Fruit fly (Drosophila melanogaster) whole organism, embryonic: ENCODE data around the gene brm.

ENCODE experiments used
- Aef1 ChIP-seq: fragments of 200-800 bp; sonication (Bioruptor generic); IDR thresholded peaks from 3 replicates; pipeline ENCODE4 v1.3.6; 2022; ENCODE audit warnings: missing biosample characterization, missing genetic modification characterization
- BtbVII ChIP-seq: fragments of 200-800 bp; sonication (Bioruptor generic); optimal IDR thresholded peaks from 3 replicates; lab custom pipeline; 2017; ENCODE audit warnings: missing biosample characterization, mild to moderate bottlenecking, missing genetic modification characterization
- CG11560 ChIP-seq: fragments of 200-800 bp; sonication (Bioruptor generic); IDR thresholded peaks from 3 replicates; pipeline ENCODE4 v1.3.6; 2022; ENCODE audit warnings: missing biosample characterization, missing genetic modification characterization
- CG12219 ChIP-seq: fragments of 200-800 bp; sonication (Bioruptor generic); optimal IDR thresholded peaks from 3 replicates; lab custom pipeline; 2018; ENCODE audit warnings: missing biosample characterization, mild to moderate bottlenecking, missing genetic modification characterization
- CG12299 ChIP-seq: fragments of 200-800 bp; sonication (Bioruptor generic); optimal IDR thresholded peaks from 2 replicates; lab custom pipeline; 2018; ENCODE audit warnings: missing biosample characterization, mild to moderate bottlenecking, missing genetic modification characterization
- CG12659 ChIP-seq: fragments of 200-800 bp; sonication (Bioruptor generic); optimal IDR thresholded peaks from 3 replicates; lab custom pipeline; 2017; ENCODE audit warnings: mild to moderate bottlenecking, missing biosample characterization, missing genetic modification reagents, missing genetic modification characterization
- CG14014 ChIP-seq: fragments of 200-800 bp; sonication (Bioruptor generic); IDR thresholded peaks from 2 replicates; pipeline ENCODE4 v1.3.6; 2022; ENCODE audit warnings: missing biosample characterization, missing genetic modification characterization
- CG14441 ChIP-seq: fragments of 200-800 bp; sonication (Bioruptor generic); IDR thresholded peaks from 2 replicates; pipeline ENCODE4 v1.3.6; 2022; ENCODE audit warnings: missing biosample characterization, missing genetic modification characterization
- CG1529 ChIP-seq: fragments of 200-800 bp; sonication (Bioruptor generic); optimal IDR thresholded peaks from 3 replicates; lab custom pipeline; 2018; ENCODE audit warnings: missing biosample characterization, missing genetic modification characterization
- CG15514 ChIP-seq: fragments of 200-800 bp; sonication (Bioruptor generic); optimal IDR thresholded peaks from 3 replicates; lab custom pipeline; 2017; ENCODE audit warnings: missing biosample characterization, missing genetic modification characterization, mild to moderate bottlenecking, moderate library complexity, missing genetic modification reagents
- CG1602 ChIP-seq: fragments of 200-800 bp; sonication (Bioruptor generic); optimal IDR thresholded peaks from 3 replicates; lab custom pipeline; 2016; ENCODE audit warnings: missing biosample characterization, missing genetic modification characterization
- CG18599 ChIP-seq: fragments of 200-800 bp; sonication (Bioruptor generic); optimal IDR thresholded peaks from 3 replicates; lab custom pipeline; 2017; ENCODE audit warnings: missing biosample characterization, missing genetic modification characterization, mild to moderate bottlenecking, moderate library complexity, missing genetic modification reagents
- CG30020 ChIP-seq: fragments of 200-800 bp; optimal IDR thresholded peaks from 2 replicates; lab custom pipeline; 2019; ENCODE audit warnings: missing biosample characterization, mild to moderate bottlenecking, missing genetic modification characterization, moderate library complexity
- CG30403 ChIP-seq: fragments of 200-800 bp; sonication (Bioruptor generic); optimal IDR thresholded peaks from 3 replicates; lab custom pipeline; 2016; ENCODE audit warnings: missing biosample characterization, missing genetic modification characterization
- CG31224 ChIP-seq: fragments of 200-800 bp; sonication (Bioruptor generic); IDR thresholded peaks from 2 replicates; pipeline ENCODE4 v1.3.6; 2022; ENCODE audit warnings: missing biosample characterization, missing genetic modification characterization
- CG3281 ChIP-seq: fragments of 200-800 bp; sonication (Bioruptor generic); optimal IDR thresholded peaks from 3 replicates; lab custom pipeline; 2017; ENCODE audit warnings: missing biosample characterization, mild to moderate bottlenecking, missing genetic modification characterization
- CG3726 ChIP-seq: fragments of 200-800 bp; sonication (Bioruptor generic); IDR thresholded peaks from 3 replicates; pipeline ENCODE4, ENCODE4 v1.3.6; 2022; ENCODE audit warnings: missing biosample characterization, missing genetic modification characterization
- CG7357 ChIP-seq: fragments of 200-800 bp; sonication (Bioruptor generic); IDR thresholded peaks from 3 replicates; pipeline ENCODE4 v1.3.6; 2022; ENCODE audit warnings: missing biosample characterization, missing genetic modification characterization
- CG7372 ChIP-seq: fragments of 200-800 bp; sonication (Bioruptor generic); IDR thresholded peaks from 2 replicates; pipeline ENCODE4 v1.3.6; 2022; ENCODE audit warnings: missing biosample characterization, missing genetic modification characterization
- CG7839 ChIP-seq: fragments of 200-800 bp; sonication (Bioruptor generic); optimal IDR thresholded peaks from 3 replicates; lab custom pipeline; 2018; ENCODE audit warnings: missing biosample characterization, mild to moderate bottlenecking, missing genetic modification characterization, moderate library complexity
- CG7987 ChIP-seq: fragments of 200-800 bp; sonication (Bioruptor generic); optimal IDR thresholded peaks from 2 replicates; lab custom pipeline; 2018; ENCODE audit warnings: missing biosample characterization, mild to moderate bottlenecking, missing genetic modification characterization, moderate library complexity
- CG8944 ChIP-seq: fragments of 200-800 bp; sonication (Bioruptor generic); optimal IDR thresholded peaks from 3 replicates; lab custom pipeline; 2016; ENCODE audit warnings: missing biosample characterization, missing genetic modification characterization
- CG9609 ChIP-seq: fragments of 200-800 bp; sonication (Bioruptor generic); optimal IDR thresholded peaks from 3 replicates; lab custom pipeline; 2016; ENCODE audit warnings: missing biosample characterization, missing genetic modification characterization
- CG9817 ChIP-seq: fragments of 200-800 bp; sonication (Bioruptor generic); optimal IDR thresholded peaks from 2 replicates; lab custom pipeline; 2018; ENCODE audit warnings: missing biosample characterization, mild to moderate bottlenecking, missing genetic modification characterization, moderate library complexity
- CrebB ChIP-seq: fragments of 200-800 bp; sonication (Bioruptor generic); optimal IDR thresholded peaks from 3 replicates; lab custom pipeline; 2018; ENCODE audit warnings: missing biosample characterization, mild to moderate bottlenecking, missing genetic modification characterization
- Gug ChIP-seq: fragments of 200-800 bp; sonication (Bioruptor generic); IDR thresholded peaks from 4 replicates; pipeline ENCODE4 v1.3.6; 2022; ENCODE audit warnings: missing biosample characterization, missing genetic modification characterization
- Mad ChIP-seq: fragments of 200-800 bp; sonication (Bioruptor generic); optimal IDR thresholded peaks from 2 replicates; lab custom pipeline; 2016; ENCODE audit warnings: missing biosample characterization, missing genetic modification characterization
- Max ChIP-seq: fragments of 200-800 bp; sonication (Bioruptor generic); optimal IDR thresholded peaks from 2 replicates; lab custom pipeline; 2016; ENCODE audit warnings: missing biosample characterization, mild to moderate bottlenecking, missing genetic modification characterization
- NC2α ChIP-seq: fragments of 200-800 bp; sonication (Bioruptor generic); optimal IDR thresholded peaks from 2 replicates; lab custom pipeline; 2016; ENCODE audit warnings: missing biosample characterization, missing genetic modification characterization
- NK7.1 ChIP-seq: fragments of 200-800 bp; sonication (Bioruptor generic); optimal IDR thresholded peaks from 3 replicates; lab custom pipeline; 2016; ENCODE audit warnings: missing biosample characterization, missing genetic modification characterization
- Scr ChIP-seq: fragments of 200-800 bp; sonication (Bioruptor generic); IDR thresholded peaks from 2 replicates; pipeline ENCODE4 v1.3.6; 2022; ENCODE audit warnings: missing biosample characterization, missing genetic modification characterization; ENCODE audit not compliant: partially characterized antibody
- TFAM ChIP-seq: fragments of 200-800 bp; sonication (Bioruptor generic); optimal IDR thresholded peaks from 2 replicates; lab custom pipeline; 2017; ENCODE audit warnings: missing biosample characterization, missing genetic modification characterization, inconsistent platforms
- ab ChIP-seq: fragments of 200-800 bp; sonication (Bioruptor generic); optimal IDR thresholded peaks from 2 replicates; lab custom pipeline; 2016; ENCODE audit warnings: missing biosample characterization, missing genetic modification characterization
- al ChIP-seq: fragments of 200-800 bp; sonication (Bioruptor generic); IDR thresholded peaks from 2 replicates; pipeline ENCODE4 v1.3.6; 2022; ENCODE audit warnings: missing biosample characterization, missing genetic modification characterization
- aop ChIP-seq: fragments of 200-800 bp; sonication (Bioruptor generic); IDR thresholded peaks from 2 replicates; pipeline ENCODE4 v1.3.6; 2022; ENCODE audit warnings: missing biosample characterization, missing genetic modification characterization
- br ChIP-seq: fragments of >200 bp; optimal IDR thresholded peaks from 2 replicates; lab custom pipeline; 2017
- caup ChIP-seq: fragments of 200-800 bp; sonication (Bioruptor generic); optimal IDR thresholded peaks from 3 replicates; lab custom pipeline; 2017; ENCODE audit warnings: missing biosample characterization, mild to moderate bottlenecking, missing genetic modification characterization, moderate library complexity; ENCODE audit not compliant: severe bottlenecking
- ci ChIP-seq: fragments of 200-800 bp; sonication (Bioruptor generic); IDR thresholded peaks from 3 replicates; pipeline ENCODE4 v1.3.6; 2022; ENCODE audit warnings: missing biosample characterization, missing genetic modification characterization
- dati ChIP-seq: fragments of 200-800 bp; sonication (Bioruptor generic); IDR thresholded peaks from 2 replicates; pipeline ENCODE4 v1.3.6; 2022; ENCODE audit warnings: missing biosample characterization, missing genetic modification characterization
- fd3F ChIP-seq: fragments of 200-800 bp; sonication (Bioruptor generic); optimal IDR thresholded peaks from 2 replicates; lab custom pipeline; 2018; ENCODE audit warnings: missing biosample characterization, mild to moderate bottlenecking, missing genetic modification characterization, moderate library complexity
- gsb-n ChIP-seq: fragments of 200-800 bp; sonication (Bioruptor generic); optimal IDR thresholded peaks from 3 replicates; lab custom pipeline; 2018; ENCODE audit warnings: missing biosample characterization, mild to moderate bottlenecking, missing genetic modification characterization
- hth ChIP-seq: fragments of >200 bp; optimal IDR thresholded peaks from 2 replicates; lab custom pipeline; 2017; ENCODE audit warnings: inconsistent platforms
- insv ChIP-seq, 2 experiments: fragments of 200-800 bp; sonication (Bioruptor generic); optimal IDR thresholded peaks; 3 replicates each; lab custom pipeline; 2016 to 2018; ENCODE audit warnings: missing biosample characterization in 2 of 2, missing genetic modification characterization in 2 of 2
- lola ChIP-seq, 3 experiments: fragments of >200 bp in 2 of 3; fragments of 200-800 bp in 1 of 3; sonication (Bioruptor generic) in 1 of 3; optimal IDR thresholded peaks; 2 replicates each; lab custom pipeline; 2017 to 2019; ENCODE audit warnings: missing biosample characterization in 3 of 3, missing genetic modification characterization in 3 of 3, mild to moderate bottlenecking in 1 of 3, moderate library complexity in 1 of 3
- rib ChIP-seq: fragments of 200-800 bp; sonication (Bioruptor generic); IDR thresholded peaks from 2 replicates; pipeline ENCODE4 v1.3.6; 2022; ENCODE audit warnings: missing biosample characterization, missing genetic modification characterization
- ro ChIP-seq: fragments of 200-800 bp; sonication (Bioruptor generic); IDR thresholded peaks from 2 replicates; pipeline ENCODE4 v1.3.6; 2022; ENCODE audit warnings: missing biosample characterization, missing genetic modification characterization
- slbo ChIP-seq: fragments of 200-800 bp; sonication (Bioruptor generic); IDR thresholded peaks from 2 replicates; pipeline ENCODE4 v1.3.6; 2022; ENCODE audit warnings: missing biosample characterization, missing genetic modification characterization
- so ChIP-seq: fragments of 200-800 bp; sonication (Bioruptor generic); IDR thresholded peaks from 3 replicates; pipeline ENCODE4 v1.3.6; 2022; ENCODE audit warnings: missing biosample characterization, missing genetic modification characterization
- ttk ChIP-seq: fragments of 200-800 bp; sonication (Bioruptor generic); IDR thresholded peaks from 2 replicates; pipeline ENCODE4 v2.1.2; 2022; ENCODE audit warnings: missing biosample characterization, missing genetic modification characterization
- wdn ChIP-seq: fragments of 200-800 bp; sonication (Bioruptor generic); IDR thresholded peaks from 2 replicates; pipeline ENCODE4 v1.3.6; 2022; ENCODE audit warnings: missing biosample characterization, missing genetic modification characterization
- wek ChIP-seq: fragments of 200-800 bp; sonication (Bioruptor generic); optimal IDR thresholded peaks from 3 replicates; lab custom pipeline; 2018; ENCODE audit warnings: missing biosample characterization, mild to moderate bottlenecking, missing genetic modification characterization, moderate library complexity

The brm gene

dm6 chr3L:15982783-15983432 lies at the start of gene brm, which contains the start of gene Arl1 (continued):
- TF ChIP-seq wek (GFP tag; lab: Kevin White, UChicago) (peak; percentile 72), CG7357 (GFP tag; lab: Robert Waterston, UW) (peak; percentile 97), CrebB (peak; percentile 94), gsb-n (tag; lab: Kevin White, UChicago) (no peak), BtbVII (GFP tag; lab: Kevin White, UChicago) (peak; percentile 95), CG9817 (peak; percentile 99), NC2α (GFP tag; lab: Kevin White, UChicago) (no peak), CG14441 (peak; percentile 99), CG7372 (GFP tag; lab: Robert Waterston, UW) (peak; percentile 100), CG8944 (GFP tag; lab: Kevin White, UChicago) (peak; percentile 78), Scr (GFP tag; lab: Robert Waterston, UW) (0 out of 2 replicates have a peak, but pooled peaks have one; percentile 41), caup (GFP tag; lab: Kevin White, UChicago) (peak; percentile 99), CG31224 (GFP tag; lab: Robert Waterston, UW) (peak; percentile 98), al (GFP tag; lab: Robert Waterston, UW) (peak; percentile 99), CG30403 (GFP tag; lab: Kevin White, UChicago) (peak; percentile 98), CG30020 (tag; lab: Kevin White, UChicago) (peak; percentile 89), CG12219 (GFP tag; lab: Kevin White, UChicago) (peak; percentile 90), ci (peak; percentile 99), CG11560 (tag; lab: Robert Waterston, UW) (peak; percentile 94), CG1529 (GFP tag; lab: Kevin White, UChicago) (peak; percentile 93), aop (GFP tag; lab: Robert Waterston, UW) (peak; percentile 96), CG9609 (GFP tag; lab: Kevin White, UChicago) (peak; percentile 84), CG12659 (peak; percentile 99), CG3726 (GFP tag; lab: Robert Waterston, UW) (peak; percentile 98), NK7.1 (GFP tag; lab: Kevin White, UChicago) (peak; percentile 52), wdn (GFP tag; lab: Robert Waterston, UW) (peak; percentile 97), CG7839 (tag; lab: Kevin White, UChicago) (peak; percentile 99), lola (GFP tag; optimal IDR thresholded peaks at IDR 0.05; lab: Kevin White, UChicago) (peak in 1 of 3 experiments; percentile 97), CG1602 (peak; percentile 98), insv (GFP tag; optimal IDR thresholded peaks at IDR 0.05; lab: Kevin White, UChicago) (peak in 1 of 2 experiments; percentile 84), CG14014 (GFP tag; lab: Robert Waterston, UW) (peak; percentile 99), slbo (GFP tag; lab: Robert Waterston, UW) (peak; percentile 99), Max (GFP tag; lab: Kevin White, UChicago) (peak; percentile 98), CG18599 (GFP tag; lab: Kevin White, UChicago) (peak; percentile 98), fd3F (GFP tag; lab: Kevin White, UChicago) (peak; percentile 98), dati (GFP tag; lab: Robert Waterston, UW) (peak; percentile 96), CG7987 (GFP tag; lab: Kevin White, UChicago) (peak; percentile 96), CG3281 (peak; percentile 99), ttk (peak; percentile 99), ro (peak; percentile 97), hth (lab: Kevin White, UChicago) (no peak), so (GFP tag; lab: Robert Waterston, UW) (peak; percentile 99), TFAM (peak; percentile 80), br (lab: Kevin White, UChicago) (no peak), CG12299 (tag; lab: Kevin White, UChicago) (peak; percentile 95), rib (peak; percentile 99), Gug (GFP tag; lab: Robert Waterston, UW) (peak; percentile 98), Mad (GFP tag; lab: Kevin White, UChicago) (peak; percentile 97), ab (GFP tag; lab: Kevin White, UChicago) (peak; percentile 70), CG15514 (GFP tag; lab: Kevin White, UChicago) (peak; percentile 94), Aef1 (GFP tag; lab: Robert Waterston, UW) (peak; percentile 99)
